Worm (Caenorhabditis elegans): ENCODE data around the gene cit-1.1.

- TF ChIP-seq cog-1 (tag; optimal IDR thresholded peaks at IDR 0.05) (peak; percentile 24), ztf-23 (GFP tag; IDR thresholded peaks at IDR 0.05) (no peak), flt-1 (GFP tag; IDR thresholded peaks at IDR 0.05) (no peak), tab-1 (GFP tag; IDR thresholded peaks at IDR 0.05) (no peak), ztf-29 (GFP tag; IDR thresholded peaks at IDR 0.05) (no peak), T22C8.4 (GFP tag; IDR thresholded peaks at IDR 0.05) (no peak), ref-1 (GFP tag; conservative IDR thresholded peaks at IDR 0.05) (no peak)
Observed at ce11 chrIII:7958085-7958484, 51.5 kb downstream of the cit-1.1 start, which contains the start of gene C29E4.11.

Data from whole organism, midembryonic.